Fruit fly (Drosophila melanogaster) whole organism, adult: ENCODE results near the gene teq.

ENCODE experiments used
- CG11617 ChIP-seq: fragments of 200-800 bp; sonication (Bioruptor generic); optimal IDR thresholded peaks from 2 replicates; lab custom pipeline; 2017; ENCODE audit warnings: mild to moderate bottlenecking, missing biosample characterization, missing genetic modification reagents, missing genetic modification characterization
- CG12768 ChIP-seq: fragments of 200-800 bp; sonication (Bioruptor generic); optimal IDR thresholded peaks from 2 replicates; lab custom pipeline; 2017; ENCODE audit warnings: missing biosample characterization, missing genetic modification characterization, mild to moderate bottlenecking, moderate library complexity, missing genetic modification reagents
- CG14711 ChIP-seq: fragments of 200-800 bp; sonication (Bioruptor generic); optimal IDR thresholded peaks from 2 replicates; lab custom pipeline; 2018; ENCODE audit warnings: missing biosample characterization, mild to moderate bottlenecking, missing genetic modification characterization, moderate library complexity
- CG1620 ChIP-seq: fragments of 200-800 bp; sonication (Bioruptor generic); optimal IDR thresholded peaks from 2 replicates; lab custom pipeline; 2016; ENCODE audit warnings: missing biosample characterization, missing genetic modification characterization
- CG33017 ChIP-seq: fragments of 200-800 bp; sonication (Bioruptor generic); optimal IDR thresholded peaks from 2 replicates; lab custom pipeline; 2018; ENCODE audit warnings: missing biosample characterization, mild to moderate bottlenecking, missing genetic modification characterization, moderate library complexity
- CG5204 ChIP-seq: fragments of 200-800 bp; sonication (Bioruptor generic); optimal IDR thresholded peaks from 2 replicates; lab custom pipeline; 2016; ENCODE audit warnings: missing biosample characterization, missing genetic modification characterization
- CG7045 ChIP-seq: fragments of 200-800 bp; sonication (Bioruptor generic); optimal IDR thresholded peaks from 2 replicates; lab custom pipeline; 2017; ENCODE audit warnings: missing biosample characterization, mild to moderate bottlenecking, missing genetic modification characterization
- CG7101 ChIP-seq: fragments of 200-800 bp; sonication (Bioruptor generic); optimal IDR thresholded peaks from 2 replicates; lab custom pipeline; 2018; ENCODE audit warnings: missing biosample characterization, mild to moderate bottlenecking, missing genetic modification characterization, moderate library complexity
- Clk ChIP-seq: fragments of 200-800 bp; sonication (Bioruptor generic); optimal IDR thresholded peaks from 2 replicates; lab custom pipeline; 2017; ENCODE audit warnings: missing biosample characterization, missing genetic modification characterization
- Crg-1 ChIP-seq: fragments of 200-800 bp; sonication (Bioruptor generic); optimal IDR thresholded peaks from 2 replicates; lab custom pipeline; 2016; ENCODE audit warnings: missing biosample characterization, missing genetic modification characterization
- Hr96 ChIP-seq: fragments of 200-800 bp; sonication (Bioruptor generic); optimal IDR thresholded peaks from 2 replicates; lab custom pipeline; 2016; ENCODE audit warnings: missing biosample characterization, missing genetic modification characterization
- Mnt ChIP-seq: fragments of 200-800 bp; sonication (Bioruptor generic); optimal IDR thresholded peaks from 2 replicates; lab custom pipeline; 2016; ENCODE audit warnings: missing biosample characterization, mild to moderate bottlenecking, missing genetic modification characterization
- bab1 ChIP-seq: fragments of 200-800 bp; sonication (Bioruptor generic); optimal IDR thresholded peaks from 3 replicates; lab custom pipeline; 2019; ENCODE audit warnings: missing biosample characterization, mild to moderate bottlenecking, missing genetic modification characterization, moderate library complexity
- cic ChIP-seq: fragments of 200-800 bp; sonication (Bioruptor generic); optimal IDR thresholded peaks from 2 replicates; lab custom pipeline; 2017; ENCODE audit warnings: missing biosample characterization, mild to moderate bottlenecking, missing genetic modification characterization, moderate library complexity
- cnc ChIP-seq, 2 experiments: fragments of >200 bp; optimal IDR thresholded peaks; 2 replicates each; lab custom pipeline; 2017
- kay ChIP-seq: fragments of 200-800 bp; sonication (Bioruptor generic); peaks from one replicate; lab custom pipeline; 2016; ENCODE audit warnings: missing biosample characterization, missing genetic modification characterization, borderline replicate concordance
- ovo ChIP-seq: fragments of 200-800 bp; sonication (Bioruptor generic); optimal IDR thresholded peaks from 2 replicates; lab custom pipeline; 2016; ENCODE audit warnings: missing biosample characterization, missing genetic modification characterization
- pad ChIP-seq: fragments of 200-800 bp; sonication (Bioruptor generic); optimal IDR thresholded peaks from 3 replicates; lab custom pipeline; 2017; ENCODE audit warnings: missing biosample characterization, missing genetic modification characterization, mild to moderate bottlenecking, moderate library complexity, missing genetic modification reagents
- tj ChIP-seq: fragments of 200-800 bp; sonication (Bioruptor generic); optimal IDR thresholded peaks from 3 replicates; lab custom pipeline; 2017; ENCODE audit warnings: missing biosample characterization, mild to moderate bottlenecking, missing genetic modification characterization, moderate library complexity
- toe ChIP-seq: fragments of 200-800 bp; sonication (Bioruptor generic); optimal IDR thresholded peaks from 2 replicates; lab custom pipeline; 2016; ENCODE audit warnings: missing biosample characterization, missing genetic modification characterization

The teq gene

dm6 chr3L:9074285-9074684 is at the start of gene teq:
Gene teq, plus strand, starts transcription at chr3L:9074643.
- TF ChIP-seq CG7045 (no peak), Mnt (GFP tag; lab: Kevin White, UChicago) (no peak), CG14711 (tag; lab: Kevin White, UChicago) (no peak), cic (peak; percentile 22), CG12768 (GFP tag; lab: Kevin White, UChicago) (no peak), CG5204 (GFP tag; lab: Kevin White, UChicago) (no peak), toe (no peak), kay (GFP tag; lab: Kevin White, UChicago) (peak; percentile 85), Crg-1 (GFP tag; lab: Kevin White, UChicago) (no peak)

- TF ChIP-seq cnc (optimal IDR thresholded peaks at IDR 0.05; lab: Kevin White, UChicago), result no peak
- no peak for TF ChIP-seq CG1620 (GFP tag; lab: Kevin White, UChicago)
- TF ChIP-seq Clk (GFP tag; lab: Kevin White, UChicago), result no peak
- TF ChIP-seq tj, result no peak
- no peak for TF ChIP-seq Crg-1 (GFP tag; lab: Kevin White, UChicago)
- TF ChIP-seq CG7045, result no peak
- TF ChIP-seq CG33017 (tag; lab: Kevin White, UChicago), result no peak
- no peak for TF ChIP-seq toe
- TF ChIP-seq ovo (GFP tag; lab: Kevin White, UChicago), result no peak
- TF ChIP-seq CG14711 (tag; lab: Kevin White, UChicago), result no peak
- TF ChIP-seq CG7101 (tag; lab: Kevin White, UChicago), result no peak
- no peak for TF ChIP-seq pad (GFP tag; lab: Kevin White, UChicago)
- no peak for TF ChIP-seq CG12768 (GFP tag; lab: Kevin White, UChicago)
- TF ChIP-seq Hr96, result no peak
- TF ChIP-seq CG5204 (GFP tag; lab: Kevin White, UChicago), result no peak
Measured at dm6 chr3L:9024741-9025140, 49.7 kb upstream of the teq start.

dm6 chr3L:9025178-9025577 is 49.3 kb upstream of the teq start:
- TF ChIP-seq cnc (optimal IDR thresholded peaks at IDR 0.05; lab: Kevin White, UChicago) (no peak), kay (GFP tag; lab: Kevin White, UChicago) (no peak), CG14711 (tag; lab: Kevin White, UChicago) (no peak), CG33017 (tag; lab: Kevin White, UChicago) (no peak), ovo (GFP tag; lab: Kevin White, UChicago) (no peak), CG11617 (GFP tag; lab: Kevin White, UChicago) (no peak), CG7045 (no peak)

dm6 chr3L:9025680-9026079 is 48.8 kb upstream of the teq start:
- TF ChIP-seq CG7045 (no peak), Clk (GFP tag; lab: Kevin White, UChicago) (no peak), toe (no peak), CG12768 (GFP tag; lab: Kevin White, UChicago) (no peak), CG5204 (GFP tag; lab: Kevin White, UChicago) (no peak), CG7101 (tag; lab: Kevin White, UChicago) (no peak)

- TF ChIP-seq bab1 (GFP tag; lab: Kevin White, UChicago) (no peak), CG11617 (GFP tag; lab: Kevin White, UChicago) (no peak), Mnt (GFP tag; lab: Kevin White, UChicago) (no peak), Hr96 (no peak), cic (no peak), kay (GFP tag; lab: Kevin White, UChicago) (no peak)
Measured at dm6 chr3L:9026568-9026967, 47.9 kb upstream of the teq start.

- TF ChIP-seq CG7101 (tag; lab: Kevin White, UChicago) (no peak), kay (GFP tag; lab: Kevin White, UChicago) (no peak), cnc (optimal IDR thresholded peaks at IDR 0.05; lab: Kevin White, UChicago) (no peak), CG33017 (tag; lab: Kevin White, UChicago) (no peak), pad (GFP tag; lab: Kevin White, UChicago) (no peak), CG11617 (GFP tag; lab: Kevin White, UChicago) (no peak), CG12768 (GFP tag; lab: Kevin White, UChicago) (no peak), Clk (GFP tag; lab: Kevin White, UChicago) (no peak), tj (no peak), Mnt (GFP tag; lab: Kevin White, UChicago) (no peak), cic (no peak), Hr96 (no peak), CG1620 (GFP tag; lab: Kevin White, UChicago) (no peak), Crg-1 (GFP tag; lab: Kevin White, UChicago) (no peak), toe (no peak), bab1 (GFP tag; lab: Kevin White, UChicago) (no peak), ovo (GFP tag; lab: Kevin White, UChicago) (no peak), CG14711 (tag; lab: Kevin White, UChicago) (no peak)
Measured at dm6 chr3L:9027122-9027696, 47.2 kb upstream of the teq start.

- TF ChIP-seq Crg-1 (GFP tag; lab: Kevin White, UChicago), result no peak
- no peak for TF ChIP-seq kay (GFP tag; lab: Kevin White, UChicago)
- TF ChIP-seq CG11617 (GFP tag; lab: Kevin White, UChicago), result no peak
- no peak for TF ChIP-seq Clk (GFP tag; lab: Kevin White, UChicago)
Measured at dm6 chr3L:9028057-9028456, 46.4 kb upstream of the teq start.
